Worm (Caenorhabditis elegans): ENCODE measurements around the gene F58B3.6.

The F58B3.6 gene

ce11 chrIV:11641802-11642201 is 5.4 kb downstream of the F58B3.6 start, which contains the start of gene ZK809.1:
Gene ZK809.1 (plus strand): TSS chrIV:11642102.
- TF ChIP-seq ztf-11 (tag; optimal IDR thresholded peaks at IDR 0.05) (no peak), nhr-67 (tag; optimal IDR thresholded peaks at IDR 0.05) (no peak), egl-27 (tag; optimal IDR thresholded peaks at IDR 0.05) (no peak), sea-2 (GFP tag; optimal IDR thresholded peaks at IDR 0.05) (no peak), fkh-10 (GFP tag; optimal IDR thresholded peaks at IDR 0.05) (no peak), elt-3 (tag; optimal IDR thresholded peaks at IDR 0.05) (no peak), zag-1 (tag; optimal IDR thresholded peaks at IDR 0.05) (no peak), R02D3.7 (tag; optimal IDR thresholded peaks at IDR 0.05) (no peak), nhr-11 (tag; optimal IDR thresholded peaks at IDR 0.05) (no peak), ztf-4 (tag; optimal IDR thresholded peaks at IDR 0.05) (no peak), nhr-28 (tag; optimal IDR thresholded peaks at IDR 0.05) (no peak), elt-1 (tag; optimal IDR thresholded peaks at IDR 0.05) (no peak), ceh-28 (tag; optimal IDR thresholded peaks at IDR 0.05) (no peak), ceh-9 (tag; optimal IDR thresholded peaks at IDR 0.05) (no peak), egl-5 (tag; optimal IDR thresholded peaks at IDR 0.05) (no peak)

- TF ChIP-seq fos-1 (tag; optimal IDR thresholded peaks at IDR 0.05), result no peak
- TF ChIP-seq aly-2 (tag; optimal IDR thresholded peaks at IDR 0.05), result no peak
- TF ChIP-seq snpc-4 (tag; optimal IDR thresholded peaks at IDR 0.05), result no peak
- TF ChIP-seq nhr-67 (tag; optimal IDR thresholded peaks at IDR 0.05), result no peak
- no peak for TF ChIP-seq ceh-82 (tag; optimal IDR thresholded peaks at IDR 0.05)
- TF ChIP-seq nhr-43 (tag; optimal IDR thresholded peaks at IDR 0.05; ENCODE audit: poor library complexity, severe bottlenecking), result no peak
- no peak for TF ChIP-seq nhr-11 (tag; optimal IDR thresholded peaks at IDR 0.05)
- TF ChIP-seq nhr-28 (tag; optimal IDR thresholded peaks at IDR 0.05), result no peak
- TF ChIP-seq pqm-1 (tag; optimal IDR thresholded peaks at IDR 0.05), result no peak
- TF ChIP-seq ceh-16 (tag; optimal IDR thresholded peaks at IDR 0.05), result no peak
- no peak for TF ChIP-seq nhr-76 (tag; optimal IDR thresholded peaks at IDR 0.05)
- no peak for TF ChIP-seq zag-1 (tag; optimal IDR thresholded peaks at IDR 0.05)
- no peak for TF ChIP-seq mdl-1 (tag; optimal IDR thresholded peaks at IDR 0.05)
- TF ChIP-seq eor-1 (tag; optimal IDR thresholded peaks at IDR 0.05), result no peak
- no peak for TF ChIP-seq R02D3.7 (tag; optimal IDR thresholded peaks at IDR 0.05)
- TF ChIP-seq ztf-11 (tag; optimal IDR thresholded peaks at IDR 0.05), result no peak
Measured at ce11 chrIV:11643829-11644228, 7.4 kb downstream of the F58B3.6 start, which contains the start of gene prx-2. Gene prx-2 (plus strand): TSS chrIV:11644129.

ce11 chrIV:11644705-11645104 is 8.3 kb downstream of the F58B3.6 start:
- TF ChIP-seq ama-1 (optimal IDR thresholded peaks at IDR 0.05), result peak; percentile 14
- no peak for TF ChIP-seq ZK546.5 (tag; optimal IDR thresholded peaks at IDR 0.05)

ce11 chrIV:11645354-11645753 is 8.9 kb downstream of the F58B3.6 start:
- TF ChIP-seq nhr-11 (tag; optimal IDR thresholded peaks at IDR 0.05), result peak; percentile 26
- no peak for TF ChIP-seq mml-1 (tag; optimal IDR thresholded peaks at IDR 0.05)
- TF ChIP-seq egl-5 (tag; optimal IDR thresholded peaks at IDR 0.05), result peak; percentile 39
- TF ChIP-seq elt-2 (tag; optimal IDR thresholded peaks at IDR 0.05), result peak; percentile 3
- TF ChIP-seq ztf-4 (tag; optimal IDR thresholded peaks at IDR 0.05), result no peak
- TF ChIP-seq R02D3.7 (tag; optimal IDR thresholded peaks at IDR 0.05), result no peak
- TF ChIP-seq ama-1 (optimal IDR thresholded peaks at IDR 0.05), result peak; percentile 14

ce11 chrIV:11646908-11647307 is 10.5 kb downstream of the F58B3.6 start:
- TF ChIP-seq egl-5 (tag; optimal IDR thresholded peaks at IDR 0.05) (peak; percentile 62), nhr-77 (tag; optimal IDR thresholded peaks at IDR 0.05) (no peak)

ce11 chrIV:11649031-11649430 is 12.6 kb downstream of the F58B3.6 start, which contains the start of gene ZK809.8:
Gene ZK809.8 (minus strand): TSS chrIV:11649064.
- TF ChIP-seq nfya-1 (tag; optimal IDR thresholded peaks at IDR 0.05; ENCODE audit: insufficient read depth), result peak; percentile 2
- TF ChIP-seq nhr-11 (tag; optimal IDR thresholded peaks at IDR 0.05), result peak; percentile 12
- TF ChIP-seq unc-62 (GFP tag; optimal IDR thresholded peaks at IDR 0.05), result no peak
